Fruit fly (Drosophila melanogaster): Measurements from ENCODE around the gene CG3604.

DNA sequence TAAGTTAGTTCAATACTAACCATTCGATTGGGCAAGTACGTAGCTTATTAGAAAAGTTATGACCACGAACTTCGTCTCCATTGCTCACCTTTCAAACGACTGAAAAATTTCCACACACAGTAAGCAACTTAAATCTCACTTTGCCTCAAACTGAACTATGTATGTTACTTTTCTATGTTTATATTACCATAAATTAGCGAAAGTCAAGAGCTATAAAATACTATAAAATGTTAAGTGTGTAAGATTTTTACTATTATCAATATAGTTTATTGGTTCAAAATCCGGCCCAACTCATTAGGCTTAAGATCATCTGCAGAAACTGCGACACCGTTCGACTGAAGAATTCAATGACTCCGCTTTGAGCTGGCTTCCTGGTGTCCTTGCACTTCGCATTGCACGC lies 29.2 kb downstream of the CG3604 start, which contains the start of gene Sfp24Ba:
- TF ChIP-seq fkh (GFP tag; optimal IDR thresholded peaks at IDR 0.05) (no peak), Gug (GFP tag; IDR thresholded peaks at IDR 0.05) (no peak), achi (GFP tag; optimal IDR thresholded peaks at IDR 0.05) (no peak), CG8119 (GFP tag; IDR thresholded peaks at IDR 0.05) (no peak), salr (GFP tag; optimal IDR thresholded peaks at IDR 0.05) (no peak), fd85E (GFP tag; optimal IDR thresholded peaks at IDR 0.05) (no peak)
